Worm (Caenorhabditis elegans) whole organism, young adult: ENCODE results near the gene D1005.4.

Experiments
- F52B5.7 ChIP-seq: sonication (generic microtip); optimal IDR thresholded peaks from 2 replicates; lab custom pipeline; 2016; ENCODE audit warnings: mild to moderate bottlenecking, missing genetic modification characterization, missing compliant biosample characterization
- Y53F4B.3 ChIP-seq: fragments of 200-800 bp; sonication (Bioruptor generic); IDR thresholded peaks from 2 replicates; pipeline ENCODE4 v1.3.6; 2022; ENCODE audit warnings: missing genetic modification reagents, missing genetic modification characterization, missing compliant biosample characterization
- Y67H2A.10 ChIP-seq: fragments of 200-800 bp; sonication (Bioruptor generic); conservative IDR thresholded peaks from 2 replicates; pipeline ENCODE4 v1.3.6; 2022; ENCODE audit warnings: missing genetic modification reagents, missing genetic modification characterization, missing compliant biosample characterization
- akir-1 ChIP-seq: fragments of 200-800 bp; sonication (Bioruptor generic); optimal IDR thresholded peaks from 2 replicates; lab custom pipeline; 2018; ENCODE audit warnings: mild to moderate bottlenecking, missing genetic modification characterization, moderate library complexity, missing compliant biosample characterization
- dpl-1 ChIP-seq: fragments of 150-350 bp; optimal IDR thresholded peaks from 2 replicates; lab custom pipeline; 2014; ENCODE audit warnings: missing biosample characterization, missing genetic modification reagents, missing genetic modification characterization
- mes-4 ChIP-seq: sonication (generic microtip); optimal IDR thresholded peaks from 2 replicates; lab custom pipeline; 2016; ENCODE audit warnings: missing genotype, missing genetic modification characterization, missing compliant biosample characterization
- rpc-1 ChIP-seq, 2 experiments: fragments of 150-350 bp in 1 of 2; sonication (generic microtip) in 1 of 2; optimal IDR thresholded peaks; 2 replicates each; lab custom pipeline; 2014 to 2018; ENCODE audit warnings: missing biosample characterization in 1 of 2, missing genetic modification characterization in 1 of 2, missing genetic modification reagents in 1 of 2, missing genotype in 1 of 2
- unc-62 ChIP-seq: fragments of 150-350 bp; optimal IDR thresholded peaks from 2 replicates; lab custom pipeline; 2014; ENCODE audit warnings: missing biosample characterization, missing genetic modification reagents, missing genetic modification characterization
- zim-3 ChIP-seq: sonication (generic microtip); optimal IDR thresholded peaks from 2 replicates; lab custom pipeline; 2017; ENCODE audit warnings: mild to moderate bottlenecking, missing genetic modification characterization, moderate library complexity, missing compliant biosample characterization

ce11 chrX:1503698-1504501 lies 18.3 kb upstream of the D1005.4 start:
- no peak for TF ChIP-seq akir-1 (GFP tag; lab: Kevin White, UChicago)
- TF ChIP-seq Y67H2A.10 (GFP tag; lab: Robert Waterston, UW), result peak; percentile 92
- no peak for TF ChIP-seq mes-4 (tag; lab: Kevin White, UChicago)
- TF ChIP-seq zim-3 (tag; lab: Kevin White, UChicago), result peak; percentile 52
- TF ChIP-seq F52B5.7 (tag; lab: Kevin White, UChicago), result peak; percentile 76
- TF ChIP-seq rpc-1 (optimal IDR thresholded peaks at IDR 0.05; lab: Kevin White, UChicago), result no peak
- no peak for TF ChIP-seq rpc-1 (tag; optimal IDR thresholded peaks at IDR 0.05; lab: Kevin White, UChicago)
- TF ChIP-seq Y53F4B.3, result peak; percentile 87; the same call in 1 of the 2 replicates
- no peak for TF ChIP-seq unc-62 (GFP tag; lab: Kevin White, UChicago)
- TF ChIP-seq dpl-1, result no peak
